Worm (Caenorhabditis elegans) whole organism, mixed stage, embryonic: ENCODE results near the gene C34B4.2.

ENCODE experiments used
- ceh-43 ChIP-seq: fragments of 200-800 bp; sonication (Bioruptor generic); optimal IDR thresholded peaks from 2 replicates; lab custom pipeline; 2018; ENCODE audit warnings: mild to moderate bottlenecking, missing genetic modification characterization, moderate library complexity, missing compliant biosample characterization
- drap-1 ChIP-seq: fragments of 200-800 bp; sonication (Bioruptor generic); optimal IDR thresholded peaks from 3 replicates; lab custom pipeline; 2018; ENCODE audit warnings: mild to moderate bottlenecking, missing genetic modification characterization, missing compliant biosample characterization
- elt-1 ChIP-seq: sonication (generic microtip); optimal IDR thresholded peaks from 2 replicates; lab custom pipeline; 2017; ENCODE audit warnings: missing genetic modification characterization, mild to moderate bottlenecking, missing compliant biosample characterization, antibody characterized with exemption, moderate library complexity, borderline replicate concordance; ENCODE audit not compliant: insufficient read depth
- lin-32 ChIP-seq: fragments of 200-800 bp; sonication (Bioruptor generic); optimal IDR thresholded peaks from 2 replicates; lab custom pipeline; 2018; ENCODE audit warnings: mild to moderate bottlenecking, missing genetic modification characterization, missing compliant biosample characterization
- lsy-2 ChIP-seq: fragments of 150-350 bp; optimal IDR thresholded peaks from 2 replicates; lab custom pipeline; 2014; ENCODE audit warnings: missing biosample characterization, missing genetic modification characterization
- nhr-12 ChIP-seq: fragments of 150-350 bp; optimal IDR thresholded peaks from 2 replicates; lab custom pipeline; 2014; ENCODE audit warnings: missing biosample characterization, missing genetic modification characterization
- nhr-237 ChIP-seq: fragments of 150-350 bp; optimal IDR thresholded peaks from 2 replicates; lab custom pipeline; 2014; ENCODE audit warnings: missing biosample characterization, missing genetic modification characterization
- nhr-28 ChIP-seq: fragments of 150-350 bp; optimal IDR thresholded peaks from 2 replicates; lab custom pipeline; 2014; ENCODE audit warnings: missing biosample characterization, missing genetic modification characterization
- pha-4 ChIP-seq: fragments of 150-350 bp; optimal IDR thresholded peaks from 2 replicates; lab custom pipeline; 2018; ENCODE audit warnings: missing biosample characterization, missing genetic modification reagents, missing genetic modification characterization
- tbx-8 ChIP-seq: fragments of 200-800 bp; sonication (Bioruptor generic); optimal IDR thresholded peaks from 2 replicates; lab custom pipeline; 2018; ENCODE audit warnings: mild to moderate bottlenecking, missing genetic modification characterization, moderate library complexity, missing compliant biosample characterization

DNA sequence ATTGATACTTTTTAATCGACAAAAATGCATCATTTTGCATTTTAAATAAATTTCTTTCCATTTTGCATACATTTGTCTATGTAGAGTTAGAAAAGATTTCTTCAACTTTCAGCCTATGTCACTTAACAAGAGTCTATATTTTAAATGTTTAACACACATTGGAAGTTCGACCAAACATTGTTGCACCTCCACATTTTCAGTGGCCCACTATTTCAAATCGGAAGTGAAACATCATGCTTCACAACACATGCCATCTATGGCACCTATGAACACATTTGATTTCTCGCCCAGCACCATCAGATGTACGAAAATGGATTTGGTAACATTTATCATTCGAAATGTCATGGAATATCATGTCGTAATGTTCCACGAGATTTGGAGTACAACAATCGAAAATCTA, 55.8 kb downstream of the C34B4.2 start, which contains the start of gene dhc-3:
- no peak for TF ChIP-seq lin-32 (GFP tag; lab: Kevin White, UChicago)
- TF ChIP-seq drap-1 (GFP tag; lab: Kevin White, UChicago), result no peak
- no peak for TF ChIP-seq lsy-2 (tag; lab: Kevin White, UChicago)
- no peak for TF ChIP-seq ceh-43 (GFP tag; lab: Kevin White, UChicago)
- no peak for TF ChIP-seq tbx-8
- TF ChIP-seq pha-4, result no peak
- no peak for TF ChIP-seq nhr-28 (tag; lab: Kevin White, UChicago)
- TF ChIP-seq elt-1, result no peak
- TF ChIP-seq nhr-237, result no peak
- no peak for TF ChIP-seq nhr-12 (tag; lab: Kevin White, UChicago)
